Worm (Caenorhabditis elegans) whole organism, late embryonic: ENCODE measurements around the gene calu-1.
A peak's percentile ranks its signal among the peaks of the same experiment; 100 is the strongest.

Experiments used
- F13H6.1 ChIP-seq: sonication (generic microtip); optimal IDR thresholded peaks from 2 replicates; lab custom pipeline; 2016; ENCODE audit warnings: missing genetic modification characterization, missing compliant biosample characterization
- ceh-19 ChIP-seq: fragments of 200-800 bp; sonication (Bioruptor generic); optimal IDR thresholded peaks from 2 replicates; lab custom pipeline; 2018; ENCODE audit warnings: mild to moderate bottlenecking, missing genetic modification characterization, missing compliant biosample characterization
- ceh-22 ChIP-seq: sonication (generic microtip); optimal IDR thresholded peaks from 2 replicates; lab custom pipeline; 2017; ENCODE audit warnings: missing biosample characterization, missing genetic modification characterization
- ceh-31 ChIP-seq: sonication (generic microtip); optimal IDR thresholded peaks from 2 replicates; lab custom pipeline; 2016; ENCODE audit warnings: missing genetic modification characterization, missing compliant biosample characterization
- ceh-34 ChIP-seq: sonication (generic microtip); optimal IDR thresholded peaks from 2 replicates; lab custom pipeline; 2016; ENCODE audit warnings: mild to moderate bottlenecking, missing genetic modification characterization, missing compliant biosample characterization
- ceh-48 ChIP-seq: sonication (generic microtip); optimal IDR thresholded peaks from 2 replicates; lab custom pipeline; 2016; ENCODE audit warnings: missing genetic modification characterization, inconsistent platforms, missing compliant biosample characterization
- elt-2 ChIP-seq: sonication (generic microtip); optimal IDR thresholded peaks from 2 replicates; lab custom pipeline; 2016; ENCODE audit warnings: missing genetic modification reagents, missing genetic modification characterization, missing compliant biosample characterization
- fax-1 ChIP-seq: sonication (generic microtip); optimal IDR thresholded peaks from 2 replicates; lab custom pipeline; 2016; ENCODE audit warnings: missing genotype, missing genetic modification characterization, missing compliant biosample characterization
- fkh-6 ChIP-seq: sonication (generic microtip); optimal IDR thresholded peaks from 2 replicates; lab custom pipeline; 2016; ENCODE audit warnings: missing genetic modification characterization, missing compliant biosample characterization
- gmeb-2 ChIP-seq: sonication (generic microtip); optimal IDR thresholded peaks from 2 replicates; lab custom pipeline; 2016; ENCODE audit warnings: missing genetic modification characterization, inconsistent platforms, missing compliant biosample characterization
- hlh-30 ChIP-seq: sonication (generic microtip); optimal IDR thresholded peaks from 2 replicates; lab custom pipeline; 2017; ENCODE audit warnings: antibody characterized with exemption, missing genetic modification characterization, missing compliant biosample characterization; ENCODE audit not compliant: insufficient read depth
- hlh-8 ChIP-seq: sonication (generic microtip); optimal IDR thresholded peaks from 2 replicates; lab custom pipeline; 2016; ENCODE audit warnings: missing genotype, missing genetic modification characterization, missing compliant biosample characterization
- mec-3 ChIP-seq: sonication (generic microtip); optimal IDR thresholded peaks from 2 replicates; lab custom pipeline; 2016; ENCODE audit warnings: borderline replicate concordance, missing genetic modification characterization, missing compliant biosample characterization
- nfya-1 ChIP-seq: sonication (generic microtip); optimal IDR thresholded peaks from 2 replicates; lab custom pipeline; 2017; ENCODE audit warnings: missing genetic modification characterization, mild to moderate bottlenecking, missing compliant biosample characterization, antibody characterized with exemption, moderate library complexity
- nhr-232 ChIP-seq: sonication (generic microtip); optimal IDR thresholded peaks from 2 replicates; lab custom pipeline; 2016; ENCODE audit warnings: missing genetic modification characterization, missing compliant biosample characterization
- odd-2 ChIP-seq: sonication (generic microtip); optimal IDR thresholded peaks from 2 replicates; lab custom pipeline; 2017; ENCODE audit warnings: antibody characterized with exemption, mild to moderate bottlenecking, missing genetic modification characterization, missing compliant biosample characterization
- pha-4 ChIP-seq: fragments of 150-350 bp; optimal IDR thresholded peaks from 2 replicates; lab custom pipeline; 2018; ENCODE audit warnings: missing biosample characterization, missing genetic modification reagents, missing genetic modification characterization
- pqm-1 ChIP-seq: sonication (generic microtip); optimal IDR thresholded peaks from 2 replicates; lab custom pipeline; 2016; ENCODE audit warnings: missing genetic modification characterization, missing compliant biosample characterization
- ref-2 ChIP-seq: sonication (generic microtip); optimal IDR thresholded peaks from 2 replicates; lab custom pipeline; 2016; ENCODE audit warnings: missing genetic modification characterization, missing compliant biosample characterization
- sox-4 ChIP-seq: sonication (generic microtip); optimal IDR thresholded peaks from 2 replicates; lab custom pipeline; 2017; ENCODE audit warnings: mild to moderate bottlenecking, missing genetic modification characterization, inconsistent platforms, missing compliant biosample characterization
- tbx-7 ChIP-seq: sonication (generic microtip); optimal IDR thresholded peaks from 2 replicates; lab custom pipeline; 2016; ENCODE audit warnings: missing genotype, missing genetic modification characterization, missing compliant biosample characterization
- unc-42 ChIP-seq: sonication (generic microtip); optimal IDR thresholded peaks from 2 replicates; lab custom pipeline; 2016; ENCODE audit warnings: missing genotype, missing genetic modification characterization, missing compliant biosample characterization
- unc-86 ChIP-seq: sonication (generic microtip); optimal IDR thresholded peaks from 2 replicates; lab custom pipeline; 2016; ENCODE audit warnings: missing genetic modification characterization, missing compliant biosample characterization

Gene calu-1

DNA sequence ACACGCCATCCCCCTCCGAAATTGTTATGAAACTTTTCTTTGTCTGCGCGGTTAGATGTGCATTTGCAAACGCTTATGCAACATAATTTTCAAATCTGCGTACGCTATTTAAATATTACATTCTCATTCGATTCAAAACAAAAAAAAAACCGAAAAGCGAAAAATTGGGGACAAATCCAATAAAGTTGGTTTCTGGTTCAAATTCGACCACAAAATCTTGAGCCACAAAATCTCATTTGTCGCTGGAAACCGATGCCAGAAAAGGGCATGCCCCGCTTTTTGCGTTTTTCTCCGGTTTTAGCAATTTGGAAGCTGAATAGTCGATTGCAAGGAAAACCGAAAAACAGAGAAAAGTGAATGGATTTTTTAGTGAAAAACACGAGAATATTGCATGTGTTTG lies 38.7 kb downstream of the calu-1 start:
- no peak for TF ChIP-seq pha-4 (tag; lab: Kevin White, UChicago)
- peak; percentile 76 for TF ChIP-seq unc-42 (tag; lab: Kevin White, UChicago)
- TF ChIP-seq, all 69 proteins: peak for 1

DNA sequence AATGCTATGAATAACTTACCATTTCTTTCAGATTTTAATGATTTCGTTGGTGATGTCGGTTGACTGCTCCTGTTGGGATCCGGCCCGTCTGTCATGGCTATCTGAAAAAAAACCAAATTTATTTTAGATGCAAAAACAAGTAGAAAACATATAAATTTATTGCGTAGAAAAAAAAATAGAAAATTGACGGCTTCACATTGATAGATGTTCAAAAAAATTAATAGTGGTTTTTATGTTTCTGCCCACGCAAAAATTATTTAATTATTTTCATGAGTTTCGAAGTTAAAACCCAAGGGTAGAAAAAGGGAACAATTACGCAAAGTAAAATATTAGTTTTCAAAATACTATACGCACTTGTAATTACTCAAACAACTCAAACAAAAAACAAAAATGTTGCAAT lies 41.1 kb downstream of the calu-1 start, which contains the start of gene mct-4:
mct-4 (minus strand) TSS at position 101 of the 400 bp plus-strand sequence.
- TF ChIP-seq ceh-34 (tag; lab: Kevin White, UChicago): no peak

DNA sequence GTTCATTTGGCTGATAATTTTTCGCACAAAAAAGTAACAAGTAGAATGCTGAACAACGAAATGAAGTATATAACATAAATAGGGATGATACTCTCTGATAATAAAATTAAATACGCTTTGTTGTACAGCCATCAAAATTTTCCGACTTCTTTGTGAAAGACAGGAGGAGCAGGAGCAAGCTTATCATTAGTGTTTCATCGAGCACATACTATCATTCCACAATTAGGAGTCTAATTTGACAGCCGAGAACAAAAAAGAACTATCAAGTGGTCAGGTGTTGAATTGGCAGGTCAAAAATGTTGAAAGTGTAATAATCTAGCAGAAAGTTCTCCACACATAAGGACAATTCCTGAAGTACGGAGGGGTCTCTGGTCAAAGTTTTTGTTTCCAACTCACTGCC lies 42.6 kb downstream of the calu-1 start:
- TF ChIP-seq mec-3: no peak
- TF ChIP-seq F13H6.1: no peak
- no peak for TF ChIP-seq sox-4 (tag; lab: Kevin White, UChicago)
- no peak for TF ChIP-seq hlh-30 (tag; lab: Kevin White, UChicago)
- no peak for TF ChIP-seq nfya-1
- no peak for TF ChIP-seq fax-1 (tag; lab: Kevin White, UChicago)
- TF ChIP-seq nhr-232: no peak
- no peak for TF ChIP-seq odd-2
- TF ChIP-seq ceh-48 (tag; lab: Kevin White, UChicago): no peak
- no peak for TF ChIP-seq tbx-7 (tag; lab: Kevin White, UChicago)
- no peak for TF ChIP-seq ceh-31 (tag; lab: Kevin White, UChicago)
- TF ChIP-seq ref-2 (tag; lab: Kevin White, UChicago): no peak
- no peak for TF ChIP-seq hlh-8 (tag; lab: Kevin White, UChicago)
- no peak for TF ChIP-seq gmeb-2 (tag; lab: Kevin White, UChicago)

DNA sequence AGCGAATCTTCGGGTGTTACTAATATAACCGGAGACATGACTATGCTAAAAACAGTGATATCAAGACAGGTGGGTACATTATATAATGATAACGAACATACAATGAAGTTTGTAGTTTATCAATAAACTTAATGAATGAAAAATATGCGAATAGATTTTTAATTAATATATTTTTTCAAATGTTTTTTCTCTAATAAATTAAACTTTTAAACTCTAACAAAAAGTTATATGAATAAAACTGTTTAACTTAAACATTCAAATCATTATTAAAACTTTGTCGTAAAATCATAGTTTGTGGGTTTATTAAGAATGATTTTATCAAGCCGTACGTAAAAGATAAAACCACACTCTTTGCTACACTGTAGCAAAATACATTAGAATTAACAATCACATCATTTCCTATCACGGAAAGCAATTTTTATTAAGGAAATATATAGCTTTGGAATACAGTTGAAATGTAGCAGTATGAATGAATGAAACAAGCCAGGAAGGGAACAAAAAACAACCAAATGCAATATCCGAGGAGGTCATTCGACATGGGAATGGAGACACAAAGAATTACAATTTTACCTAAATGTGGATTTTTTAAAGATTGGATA lies 49.7 kb downstream of the calu-1 start, which contains the start of gene K05B2.4:
K05B2.4 (minus strand) TSS at position 51 of the 599 bp plus-strand sequence.
- TF ChIP-seq ceh-31 (tag; lab: Kevin White, UChicago) (no peak), fkh-6 (tag; lab: Kevin White, UChicago) (no peak), unc-86 (tag; lab: Kevin White, UChicago) (no peak), elt-2 (tag; lab: Kevin White, UChicago) (peak; percentile 24), pqm-1 (tag; lab: Kevin White, UChicago) (no peak), fax-1 (tag; lab: Kevin White, UChicago) (no peak), ceh-22 (tag; lab: Kevin White, UChicago) (no peak), ceh-19 (GFP tag; lab: Kevin White, UChicago) (no peak)
